Fruit fly (Drosophila melanogaster) Kc167 (cell line): ENCODE data around the gene scf.

ENCODE experiments used
- Myc ChIP-seq: fragments of >200 bp; optimal IDR thresholded peaks from 2 replicates; lab custom pipeline; 2017; ENCODE audit warnings: missing external identifiers
- Sin3A ChIP-seq: fragments of >200 bp; optimal IDR thresholded peaks from 2 replicates; lab custom pipeline; 2018; ENCODE audit warnings: missing external identifiers
- h ChIP-seq: fragments of >200 bp; optimal IDR thresholded peaks from 3 replicates; lab custom pipeline; 2018; ENCODE audit warnings: missing external identifiers
- insv ChIP-seq: fragments of >200 bp; optimal IDR thresholded peaks from 3 replicates; lab custom pipeline; 2018; ENCODE audit warnings: missing external identifiers
- psq ChIP-seq: fragments of >200 bp; optimal IDR thresholded peaks from 2 replicates; lab custom pipeline; 2017; ENCODE audit warnings: missing external identifiers
- ttk ChIP-seq: sonication (Bioruptor generic); optimal IDR thresholded peaks from 2 replicates; lab custom pipeline; 2017; ENCODE audit warnings: missing external identifiers

Gene scf

DNA sequence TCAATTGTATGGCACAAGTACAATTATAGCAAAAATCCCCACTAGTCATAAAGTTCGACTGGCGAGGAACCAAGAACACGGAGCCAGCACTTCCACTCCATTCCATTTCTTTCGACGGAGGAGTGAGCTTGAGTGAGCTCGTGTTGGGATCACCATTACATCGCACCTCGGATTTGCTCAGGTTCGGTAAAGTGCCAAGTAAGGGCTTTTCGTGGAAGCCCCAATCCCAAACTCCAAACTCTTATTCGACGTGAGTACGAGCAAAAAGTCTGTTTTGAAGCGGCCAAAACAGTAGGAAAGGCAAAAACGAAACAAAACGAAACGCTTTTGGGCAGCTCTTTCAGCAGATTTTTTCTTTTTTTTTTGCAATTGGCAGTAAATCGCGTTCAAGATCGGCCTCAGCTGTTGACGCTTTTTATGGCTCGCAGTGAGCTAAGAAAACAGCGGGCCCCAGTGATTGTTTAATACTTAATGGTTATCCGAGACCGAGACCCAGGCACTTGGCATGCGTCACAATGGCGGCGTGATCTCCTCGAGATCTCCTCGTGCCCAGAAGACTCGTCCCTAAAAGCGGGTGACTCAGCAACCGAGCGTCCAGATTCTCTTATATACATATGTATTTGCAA is 22.6 kb downstream of the scf start:
- TF ChIP-seq psq (lab: Kevin White, UChicago) (no peak), Myc (no peak), Sin3A (lab: Kevin White, UChicago) (no peak), h (lab: Kevin White, UChicago) (no peak), ttk (lab: Kevin White, UChicago) (no peak), insv (lab: Kevin White, UChicago) (no peak)

DNA sequence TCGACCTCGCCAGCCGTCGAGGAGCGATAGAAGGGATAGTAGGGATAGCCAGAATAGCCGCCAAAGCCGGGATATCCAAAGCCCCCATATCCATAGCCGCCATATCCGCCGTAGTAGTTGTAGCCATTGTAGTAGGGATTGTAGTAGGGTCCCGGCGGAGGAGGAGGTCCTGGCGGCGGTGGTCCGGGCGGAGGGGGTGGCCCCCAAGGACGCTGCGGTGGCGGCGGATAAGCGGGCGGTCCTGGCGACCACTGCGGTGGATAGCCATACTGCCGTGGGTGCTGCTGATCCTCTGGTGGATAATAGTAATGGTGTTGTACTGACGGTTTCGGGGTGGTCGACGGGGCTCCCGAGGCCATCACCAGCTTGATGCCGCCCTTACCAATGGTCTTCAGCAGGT is 23.7 kb downstream of the scf start:
- TF ChIP-seq Myc (no peak), ttk (lab: Kevin White, UChicago) (no peak), Sin3A (lab: Kevin White, UChicago) (no peak), h (lab: Kevin White, UChicago) (no peak), insv (lab: Kevin White, UChicago) (no peak), psq (lab: Kevin White, UChicago) (no peak)

DNA sequence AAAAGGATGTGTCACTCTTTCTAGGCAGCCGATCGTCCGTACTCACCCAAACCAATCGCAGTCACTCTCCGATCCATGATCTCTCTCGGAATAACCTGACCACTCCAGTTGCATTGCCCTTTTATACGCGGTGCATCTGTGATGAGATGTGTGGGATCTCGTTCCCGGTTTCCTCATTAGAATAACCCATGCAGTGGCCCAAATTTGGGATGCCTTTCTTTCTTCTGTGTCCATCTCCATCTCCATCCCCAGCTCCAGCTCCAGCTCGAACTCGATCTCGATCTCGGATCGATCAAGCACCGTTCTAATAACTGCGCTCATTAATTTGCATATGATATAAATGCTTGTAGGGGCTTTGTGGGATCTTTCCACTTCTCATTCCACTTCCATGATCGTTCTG is 24.2 kb downstream of the scf start, which contains the start of gene CG9184:
CG9184 (minus strand) TSS at position 101 of the 400 bp plus-strand sequence.
- TF ChIP-seq h (lab: Kevin White, UChicago) (no peak), Myc (no peak), ttk (lab: Kevin White, UChicago) (no peak), Sin3A (lab: Kevin White, UChicago) (no peak), insv (lab: Kevin White, UChicago) (no peak), psq (lab: Kevin White, UChicago) (no peak)

DNA sequence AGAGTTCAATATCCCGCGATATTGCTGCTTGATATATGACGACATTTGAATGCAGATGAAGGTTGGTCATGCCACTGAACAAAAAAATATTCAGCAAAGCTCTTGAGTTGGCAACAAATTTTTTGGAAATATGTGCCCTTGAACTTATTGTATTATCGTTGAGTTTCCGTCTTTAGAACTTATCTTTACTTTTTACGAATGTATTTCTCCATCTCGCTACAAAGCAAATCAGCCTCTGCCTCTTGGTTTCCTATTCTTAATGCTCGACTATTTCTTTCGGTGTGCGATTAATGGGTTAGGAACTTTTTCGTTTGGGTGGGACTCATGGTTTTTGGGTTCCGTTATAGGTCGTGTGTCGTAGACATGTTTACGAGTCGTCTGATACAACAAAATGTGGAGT is 24.7 kb downstream of the scf start:
- TF ChIP-seq ttk (lab: Kevin White, UChicago) (no peak), h (lab: Kevin White, UChicago) (no peak), psq (lab: Kevin White, UChicago) (no peak), Sin3A (lab: Kevin White, UChicago) (no peak), insv (lab: Kevin White, UChicago) (no peak), Myc (no peak)

DNA sequence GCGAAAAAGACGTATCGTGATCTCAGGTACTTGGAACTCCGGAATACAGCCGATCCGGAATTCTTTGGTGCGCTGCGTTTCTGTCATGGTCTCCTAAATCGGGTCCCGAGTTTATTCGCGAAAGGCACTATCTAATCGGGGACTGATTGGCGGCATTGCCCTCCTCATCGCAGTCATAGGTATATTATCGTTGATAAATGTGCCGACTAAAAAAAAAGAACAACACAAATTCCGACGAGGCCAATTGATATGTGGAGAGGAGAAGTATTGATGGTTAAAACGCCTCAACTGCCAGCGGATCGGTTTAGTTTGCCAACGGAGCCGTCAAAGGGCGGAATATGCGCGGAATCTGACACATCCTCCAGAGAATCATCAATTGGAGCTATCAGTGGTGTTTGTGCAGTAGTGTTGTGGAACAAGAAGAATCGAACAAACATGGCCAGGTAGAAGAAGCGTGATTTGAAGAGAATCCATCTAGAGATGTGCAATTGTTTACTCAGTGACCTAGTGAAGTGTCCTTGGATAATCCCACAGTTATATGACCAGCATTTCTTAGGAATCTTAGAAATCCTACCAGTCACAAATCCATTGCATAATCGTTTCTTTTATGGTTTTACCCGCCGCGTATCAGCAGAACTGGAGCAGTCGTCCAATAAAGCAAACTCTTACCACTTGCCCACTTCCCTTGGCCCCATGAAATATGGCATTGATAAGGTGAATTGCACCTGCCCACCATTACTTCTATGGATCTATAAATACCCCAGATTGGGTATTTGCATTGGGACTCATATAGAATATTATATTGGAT is 26.6 kb downstream of the scf start:
- TF ChIP-seq h (lab: Kevin White, UChicago) (no peak), Myc (no peak), Sin3A (lab: Kevin White, UChicago) (no peak), ttk (lab: Kevin White, UChicago) (no peak), insv (lab: Kevin White, UChicago) (no peak), psq (lab: Kevin White, UChicago) (no peak)

DNA sequence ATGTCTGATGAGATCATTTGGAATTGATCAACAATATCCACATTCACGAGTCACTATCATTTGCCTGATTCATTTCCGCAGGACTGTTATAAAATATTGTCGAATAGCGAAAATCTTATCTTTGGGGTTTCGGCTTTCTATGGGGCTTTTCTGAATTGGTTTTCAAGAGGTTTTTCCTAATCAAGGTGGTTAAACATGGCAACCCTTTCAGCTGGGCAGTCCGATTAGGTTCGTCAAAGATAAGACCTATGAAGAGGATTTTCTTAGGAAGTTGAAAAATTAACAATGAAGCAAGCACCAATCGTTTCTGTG is 27.1 kb downstream of the scf start:
- no peak for TF ChIP-seq h (lab: Kevin White, UChicago)
- TF ChIP-seq ttk (lab: Kevin White, UChicago) = no peak
- no peak for TF ChIP-seq insv (lab: Kevin White, UChicago)
- TF ChIP-seq psq (lab: Kevin White, UChicago) = no peak
- TF ChIP-seq Sin3A (lab: Kevin White, UChicago) = no peak
- TF ChIP-seq Myc = no peak

DNA sequence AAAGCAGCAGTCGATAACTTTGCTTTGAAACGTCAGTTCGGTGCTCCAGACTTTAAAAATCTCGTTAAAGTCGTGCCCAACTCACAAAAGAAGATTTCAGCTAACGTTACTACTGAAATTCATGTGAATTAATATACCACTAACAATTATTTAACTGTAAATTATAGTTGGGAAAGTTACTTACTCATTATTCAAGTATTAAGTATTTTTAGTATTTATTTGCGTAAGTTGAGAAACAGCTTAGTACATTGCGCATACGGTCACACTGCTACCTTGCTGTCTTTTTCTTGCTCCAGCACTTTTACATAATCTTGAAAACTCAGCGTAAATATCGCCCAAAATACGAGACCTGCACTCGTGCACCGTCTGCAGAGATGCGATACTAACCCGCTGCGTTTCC is 31.3 kb downstream of the scf start, which contains the start of gene ND-ACP:
ND-ACP (plus strand) TSS at position 226 of the 400 bp plus-strand sequence.
- peak; percentile 70 for TF ChIP-seq psq (lab: Kevin White, UChicago)
- TF ChIP-seq Sin3A (lab: Kevin White, UChicago) = no peak

DNA sequence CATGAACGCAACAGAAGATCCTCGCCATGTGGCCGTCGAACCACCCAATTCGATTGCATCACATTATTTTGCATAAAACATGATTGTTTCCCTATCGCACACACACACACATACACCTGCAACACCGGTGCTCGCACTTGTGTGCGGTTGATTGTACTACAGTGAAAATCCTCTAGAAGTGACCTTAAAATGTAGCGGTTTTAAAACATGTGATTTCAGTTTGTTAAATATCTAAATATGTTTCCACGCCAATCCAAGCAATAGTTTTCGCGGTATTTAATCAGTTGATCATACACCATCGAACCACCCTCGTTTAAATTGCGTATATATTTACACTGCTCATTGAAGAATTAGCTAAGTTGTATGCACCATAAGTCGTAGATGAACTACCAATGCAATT is 31.9 kb downstream of the scf start:
- no peak for TF ChIP-seq Myc
- no peak for TF ChIP-seq insv (lab: Kevin White, UChicago)
- no peak for TF ChIP-seq Sin3A (lab: Kevin White, UChicago)
- no peak for TF ChIP-seq h (lab: Kevin White, UChicago)
- TF ChIP-seq ttk (lab: Kevin White, UChicago) = no peak
- no peak for TF ChIP-seq psq (lab: Kevin White, UChicago)

DNA sequence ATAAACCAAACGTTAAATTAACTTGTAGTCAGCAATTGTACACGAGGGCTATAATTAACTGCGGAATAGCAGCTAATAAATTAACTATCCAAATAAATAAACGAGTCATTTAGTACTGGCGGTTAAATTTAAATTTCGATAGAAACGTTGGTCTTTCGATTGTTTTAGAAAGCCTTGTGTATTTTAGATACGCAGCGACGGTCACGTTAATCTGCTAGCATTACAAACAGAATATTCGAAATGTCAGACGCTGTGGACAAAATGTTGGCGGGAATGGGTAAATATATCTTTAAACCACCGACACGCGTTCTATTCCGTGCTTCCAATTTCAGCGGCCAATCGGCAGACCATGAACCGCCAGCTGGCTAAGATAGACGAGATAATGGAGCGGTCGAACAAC is 33.1 kb downstream of the scf start, which contains the start of gene msd1:
msd1 (plus strand) TSS at position 203 of the 400 bp plus-strand sequence.
- no peak for TF ChIP-seq ttk (lab: Kevin White, UChicago)
- TF ChIP-seq insv (lab: Kevin White, UChicago) = no peak
- no peak for TF ChIP-seq psq (lab: Kevin White, UChicago)
- TF ChIP-seq h (lab: Kevin White, UChicago) = no peak
- TF ChIP-seq Sin3A (lab: Kevin White, UChicago) = no peak
- TF ChIP-seq Myc = no peak

DNA sequence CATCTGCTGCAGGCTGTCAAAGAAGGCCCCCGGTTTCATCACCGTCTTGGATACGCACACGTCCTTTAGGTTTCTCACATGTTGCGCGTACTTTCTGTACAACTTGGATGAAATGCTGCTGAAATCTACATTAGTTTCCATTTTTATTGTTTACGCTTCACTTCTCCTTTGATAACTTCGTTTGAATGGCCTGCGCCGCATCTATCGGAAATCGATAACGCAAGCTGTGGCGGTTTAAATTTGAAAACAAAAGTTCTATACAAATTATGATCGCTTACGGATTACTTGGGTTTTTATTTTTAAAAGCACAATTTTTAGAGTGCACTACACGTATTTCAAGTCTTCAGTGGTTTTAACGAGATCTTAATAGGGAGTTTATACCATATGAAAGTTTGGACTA is 34.5 kb downstream of the scf start, which contains the start of gene msd5:
msd5 (minus strand) TSS at position 174 of the 400 bp plus-strand sequence.
- TF ChIP-seq psq (lab: Kevin White, UChicago) = no peak
- no peak for TF ChIP-seq insv (lab: Kevin White, UChicago)
- no peak for TF ChIP-seq ttk (lab: Kevin White, UChicago)
- no peak for TF ChIP-seq Myc
- no peak for TF ChIP-seq h (lab: Kevin White, UChicago)
- TF ChIP-seq Sin3A (lab: Kevin White, UChicago) = no peak

DNA sequence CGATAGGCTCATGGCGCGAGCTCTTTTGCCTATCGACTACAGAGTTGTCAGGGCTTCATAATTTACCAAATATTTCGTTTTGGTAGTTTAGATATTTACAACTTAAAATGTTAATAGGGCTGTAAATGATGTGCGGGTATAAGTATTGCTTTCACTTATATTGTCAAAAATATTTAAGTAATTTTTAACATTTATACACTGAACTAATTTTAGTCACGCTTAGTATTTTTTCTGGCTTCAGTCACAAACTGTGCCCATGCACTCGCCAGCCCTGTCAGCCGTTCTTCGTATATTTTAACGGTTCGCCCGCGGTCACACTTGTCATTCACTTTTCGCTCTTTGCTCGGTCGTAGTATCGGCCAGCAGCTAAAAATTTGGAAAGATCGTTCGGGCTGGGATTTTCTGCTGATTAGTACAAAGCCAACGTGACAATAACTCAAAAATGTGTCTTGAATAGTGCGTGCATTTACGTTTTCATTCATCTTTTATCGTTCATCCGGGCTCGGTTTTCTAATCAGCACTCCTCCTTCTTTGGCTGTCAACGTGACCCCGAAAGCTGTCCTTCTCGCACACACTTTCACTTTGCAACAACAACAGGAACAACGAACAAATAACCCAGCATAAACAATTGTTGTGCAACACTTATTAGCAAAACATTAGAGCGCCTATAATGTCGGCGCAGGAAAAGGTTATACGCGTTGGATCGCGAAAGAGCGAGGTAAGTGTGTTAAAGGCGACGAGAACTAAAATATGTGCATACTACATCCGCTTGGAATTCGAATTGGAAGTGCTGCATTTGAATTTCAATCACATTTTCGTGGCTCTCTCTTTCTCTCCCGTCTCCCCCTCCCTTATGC is 36.3 kb downstream of the scf start, which contains the start of the genes Hmbs and CG2211:
Hmbs (plus strand) TSS at position 319 of the 857 bp plus-strand sequence.
CG2211 (minus strand) TSS at position 789 of the 857 bp plus-strand sequence.
- no peak for TF ChIP-seq Sin3A (lab: Kevin White, UChicago)
- TF ChIP-seq psq (lab: Kevin White, UChicago) = no peak
- TF ChIP-seq ttk (lab: Kevin White, UChicago) = no peak
- no peak for TF ChIP-seq h (lab: Kevin White, UChicago)
- no peak for TF ChIP-seq Myc
- TF ChIP-seq insv (lab: Kevin White, UChicago) = no peak
